Worm (Caenorhabditis elegans): Measurements from ENCODE around the gene Y77E11A.12.

ce11 chrIV:1512944-1513343 is 38.0 kb upstream of the Y77E11A.12 start:
- TF ChIP-seq nhr-28 (tag; optimal IDR thresholded peaks at IDR 0.05) (no peak), unc-62 (GFP tag; optimal IDR thresholded peaks at IDR 0.05) (no peak), unc-39 (tag; optimal IDR thresholded peaks at IDR 0.05) (no peak), ztf-11 (tag; optimal IDR thresholded peaks at IDR 0.05) (no peak), drap-1 (GFP tag; optimal IDR thresholded peaks at IDR 0.05) (no peak), snpc-4 (tag; optimal IDR thresholded peaks at IDR 0.05) (no peak), pha-4 (tag; optimal IDR thresholded peaks at IDR 0.05) (no peak)
